Worm (Caenorhabditis elegans) whole organism, L2 larva: Measurements from ENCODE around the gene rocf-1.

Experiments used
- Y55F3AM.14 ChIP-seq: fragments of 200-800 bp; sonication (Bioruptor generic); optimal IDR thresholded peaks from 2 replicates; lab custom pipeline; 2018; ENCODE audit warnings: mild to moderate bottlenecking, missing genetic modification characterization, missing compliant biosample characterization
- ZK546.5 ChIP-seq: sonication (generic microtip); optimal IDR thresholded peaks from 2 replicates; lab custom pipeline; 2017; ENCODE audit warnings: missing biosample characterization, missing genetic modification characterization
- ceh-16 ChIP-seq: fragments of 150-350 bp; optimal IDR thresholded peaks from 2 replicates; lab custom pipeline; 2014; ENCODE audit warnings: missing biosample characterization, missing genetic modification characterization
- lin-13 ChIP-seq: fragments of 150-350 bp; optimal IDR thresholded peaks from 2 replicates; lab custom pipeline; 2014; ENCODE audit warnings: missing biosample characterization, missing genetic modification reagents, missing genetic modification characterization
- nhr-237 ChIP-seq: fragments of 150-350 bp; optimal IDR thresholded peaks from 2 replicates; lab custom pipeline; 2014; ENCODE audit warnings: missing biosample characterization, missing genetic modification characterization
- nhr-25 ChIP-seq: fragments of 150-350 bp; sonication (generic microtip); optimal IDR thresholded peaks from 3 replicates; lab custom pipeline; 2014; ENCODE audit warnings: missing biosample characterization, missing genetic modification characterization
- sem-4 ChIP-seq: fragments of 150-350 bp; optimal IDR thresholded peaks from 2 replicates; lab custom pipeline; 2014; ENCODE audit warnings: missing biosample characterization, missing genetic modification reagents, missing genetic modification characterization
- unc-55 ChIP-seq: fragments of 150-350 bp; sonication (generic microtip); optimal IDR thresholded peaks from 3 replicates; lab custom pipeline; 2014; ENCODE audit warnings: missing biosample characterization, missing genetic modification reagents, missing genetic modification characterization
- unc-62 ChIP-seq: fragments of 150-350 bp; optimal IDR thresholded peaks from 2 replicates; lab custom pipeline; 2014; ENCODE audit warnings: missing biosample characterization, missing genetic modification reagents, missing genetic modification characterization
- zag-1 ChIP-seq: fragments of 150-350 bp; optimal IDR thresholded peaks from 2 replicates; lab custom pipeline; 2014; ENCODE audit warnings: missing biosample characterization, missing genetic modification characterization

ce11 chrV:15444188-15444587, 20.1 kb downstream of the rocf-1 start, which contains the start of gene T26H5.11:
- no peak for TF ChIP-seq unc-55 (GFP tag; lab: Kevin White, UChicago)
- TF ChIP-seq nhr-25 (tag; lab: Kevin White, UChicago): no peak
- TF ChIP-seq zag-1 (tag; lab: Kevin White, UChicago): no peak
- TF ChIP-seq sem-4 (tag; lab: Kevin White, UChicago): no peak
- TF ChIP-seq ceh-16 (tag; lab: Kevin White, UChicago): no peak
- no peak for TF ChIP-seq ZK546.5
- TF ChIP-seq Y55F3AM.14 (GFP tag; lab: Kevin White, UChicago): no peak
- TF ChIP-seq nhr-237 (tag; lab: Kevin White, UChicago): no peak
- TF ChIP-seq unc-62 (GFP tag; lab: Kevin White, UChicago): no peak
- no peak for TF ChIP-seq lin-13 (GFP tag; lab: Kevin White, UChicago)
